Fruit fly (Drosophila melanogaster) whole organism, wandering third instar larva: ENCODE results near the gene dUTPase.

Source experiments
- Abd-B ChIP-seq: fragments of >200 bp; optimal IDR thresholded peaks from 2 replicates; lab custom pipeline; 2017; ENCODE audit warnings: missing biosample characterization, missing genetic modification characterization
- CG32264 ChIP-seq: fragments of 200-800 bp; sonication (Bioruptor generic); optimal IDR thresholded peaks from 2 replicates; lab custom pipeline; 2016; ENCODE audit warnings: missing biosample characterization, missing genetic modification characterization
- CG9705 ChIP-seq: fragments of 200-800 bp; sonication (Bioruptor generic); optimal IDR thresholded peaks from 2 replicates; lab custom pipeline; 2018; ENCODE audit warnings: missing biosample characterization, mild to moderate bottlenecking, missing genetic modification characterization
- CrebA ChIP-seq: fragments of 200-800 bp; sonication (Bioruptor generic); optimal IDR thresholded peaks from 2 replicates; lab custom pipeline; 2016; ENCODE audit warnings: missing biosample characterization, mild to moderate bottlenecking, missing genetic modification characterization, borderline replicate concordance
- Dfd ChIP-seq: fragments of >200 bp; optimal IDR thresholded peaks from 2 replicates; lab custom pipeline; 2017; ENCODE audit warnings: missing biosample characterization, missing genetic modification characterization
- Dif ChIP-seq: fragments of 200-275, 200-300 bp; sonication (Bioruptor generic); optimal IDR thresholded peaks from 2 replicates; lab custom pipeline; 2018; ENCODE audit warnings: missing biosample characterization, missing genetic modification characterization; ENCODE audit not compliant: partially characterized antibody
- GATAd ChIP-seq: sonication (Bioruptor generic); optimal IDR thresholded peaks from 2 replicates; lab custom pipeline; 2016; ENCODE audit warnings: missing biosample characterization, missing genetic modification characterization
- HLH106 ChIP-seq: fragments of 200-800 bp; optimal IDR thresholded peaks from 3 replicates; lab custom pipeline; 2019; ENCODE audit warnings: missing biosample characterization, mild to moderate bottlenecking, missing genetic modification characterization, moderate library complexity
- Hnf4 ChIP-seq: fragments of 200-800 bp; sonication (Bioruptor generic); optimal IDR thresholded peaks from 2 replicates; lab custom pipeline; 2016; ENCODE audit warnings: missing biosample characterization, mild to moderate bottlenecking, missing genetic modification characterization
- Hr78 ChIP-seq: fragments of >200 bp; optimal IDR thresholded peaks from 2 replicates; lab custom pipeline; 2017; ENCODE audit warnings: missing biosample characterization, missing genetic modification characterization
- Hr83 ChIP-seq: fragments of 200-300 bp; sonication (Bioruptor generic); optimal IDR thresholded peaks from 2 replicates; lab custom pipeline; 2016; ENCODE audit warnings: missing biosample characterization, mild to moderate bottlenecking, missing genetic modification characterization, moderate library complexity; ENCODE audit not compliant: poor library complexity, severe bottlenecking
- Jra ChIP-seq: sonication (Bioruptor generic); optimal IDR thresholded peaks from 2 replicates; lab custom pipeline; 2016; ENCODE audit warnings: missing biosample characterization, missing genetic modification characterization
- Mio ChIP-seq: sonication (Bioruptor generic); optimal IDR thresholded peaks from 2 replicates; lab custom pipeline; 2016; ENCODE audit warnings: missing biosample characterization, missing genetic modification characterization
- Myc ChIP-seq: fragments of >200 bp; optimal IDR thresholded peaks from 2 replicates; lab custom pipeline; 2017
- N ChIP-seq: fragments of >200 bp; optimal IDR thresholded peaks from 2 replicates; lab custom pipeline; 2018; ENCODE audit warnings: missing biosample characterization, missing external identifiers, missing genetic modification characterization
- OdsH ChIP-seq: fragments of 200-800 bp; sonication (Bioruptor generic); optimal IDR thresholded peaks from 2 replicates; lab custom pipeline; 2016; ENCODE audit warnings: missing biosample characterization, mild to moderate bottlenecking, missing genetic modification characterization
- Rel ChIP-seq, 2 experiments: fragments of 200-800 bp; sonication (Bioruptor generic) in 1 of 2; optimal IDR thresholded peaks; 2 replicates in 1 of 2; 3 replicates in 1 of 2; lab custom pipeline; 2016 to 2019; ENCODE audit warnings: mild to moderate bottlenecking in 2 of 2, missing biosample characterization in 2 of 2, missing genetic modification characterization in 2 of 2, moderate library complexity in 1 of 2
- Sp1 ChIP-seq: fragments of 200-800 bp; sonication (Bioruptor generic); optimal IDR thresholded peaks from 3 replicates; lab custom pipeline; 2019; ENCODE audit warnings: missing biosample characterization, mild to moderate bottlenecking, missing genetic modification characterization, moderate library complexity
- Vsx2 ChIP-seq: fragments of 200-300, 225-300 bp; sonication (Bioruptor generic); optimal IDR thresholded peaks from 2 replicates; lab custom pipeline; 2018; ENCODE audit warnings: missing biosample characterization, missing genetic modification characterization; ENCODE audit not compliant: partially characterized antibody
- br ChIP-seq: fragments of 200-800 bp; sonication (Bioruptor generic); optimal IDR thresholded peaks from 2 replicates; lab custom pipeline; 2016; ENCODE audit warnings: missing biosample characterization, missing genetic modification characterization
- brk ChIP-seq: fragments of 200-800 bp; sonication (Bioruptor generic); optimal IDR thresholded peaks from 2 replicates; lab custom pipeline; 2016; ENCODE audit warnings: missing biosample characterization, mild to moderate bottlenecking, missing genetic modification characterization
- dl ChIP-seq, 2 experiments: fragments of 175-275, 200-275 bp in 1 of 2; fragments of 200-275 bp in 1 of 2; sonication (Bioruptor generic); optimal IDR thresholded peaks; lab custom pipeline; 2018; ENCODE audit warnings: mild to moderate bottlenecking in 2 of 2, missing biosample characterization in 2 of 2, missing genetic modification characterization in 2 of 2, moderate library complexity in 2 of 2; ENCODE audit not compliant: partially characterized antibody in 2 of 2, insufficient read depth in 1 of 2
- dmrt93B ChIP-seq: fragments of 200-800 bp; sonication (Bioruptor generic); optimal IDR thresholded peaks from 2 replicates; lab custom pipeline; 2018; ENCODE audit warnings: missing biosample characterization, mild to moderate bottlenecking, missing genetic modification characterization
- dsf ChIP-seq: sonication (Bioruptor generic); optimal IDR thresholded peaks from 2 replicates; lab custom pipeline; 2016; ENCODE audit warnings: missing biosample characterization, missing genetic modification characterization, borderline replicate concordance
- ey ChIP-seq: fragments of 200-800 bp; sonication (Bioruptor generic); optimal IDR thresholded peaks from 2 replicates; lab custom pipeline; 2016; ENCODE audit warnings: missing biosample characterization, missing genetic modification characterization
- foxo ChIP-seq, 2 experiments: fragments of 200-800 bp; sonication (Bioruptor generic); optimal IDR thresholded peaks; 2 replicates in 1 of 2; 3 replicates in 1 of 2; lab custom pipeline; 2016 to 2017; ENCODE audit warnings: missing biosample characterization in 2 of 2, missing genetic modification characterization in 2 of 2
- fru ChIP-seq: fragments of 200-800 bp; sonication (Bioruptor generic); optimal IDR thresholded peaks from 3 replicates; lab custom pipeline; 2016; ENCODE audit warnings: missing biosample characterization, mild to moderate bottlenecking, missing genetic modification characterization
- h ChIP-seq: fragments of 200-800 bp; sonication (Bioruptor generic); optimal IDR thresholded peaks from 3 replicates; lab custom pipeline; 2016; ENCODE audit warnings: missing biosample characterization, mild to moderate bottlenecking, missing genetic modification characterization
- jim ChIP-seq: fragments of 175-275, 200-325 bp; sonication (Bioruptor generic); optimal IDR thresholded peaks from 2 replicates; lab custom pipeline; 2016; ENCODE audit warnings: missing biosample characterization, mild to moderate bottlenecking, missing genetic modification characterization
- lola ChIP-seq: fragments of >200 bp; optimal IDR thresholded peaks from 2 replicates; lab custom pipeline; 2017; ENCODE audit warnings: missing biosample characterization, missing genetic modification characterization
- pan ChIP-seq: fragments of >200 bp; optimal IDR thresholded peaks from 2 replicates; lab custom pipeline; 2017
- psq ChIP-seq: fragments of 200-800 bp; sonication (Bioruptor generic); optimal IDR thresholded peaks from 3 replicates; lab custom pipeline; 2017; ENCODE audit warnings: missing biosample characterization, mild to moderate bottlenecking, missing genetic modification characterization, moderate library complexity
- rgr ChIP-seq: fragments of 200-800 bp; sonication (Bioruptor generic); optimal IDR thresholded peaks from 3 replicates; lab custom pipeline; 2016; ENCODE audit warnings: missing biosample characterization, mild to moderate bottlenecking, missing genetic modification characterization
- sage ChIP-seq: fragments of 200-800 bp; sonication (Bioruptor generic); optimal IDR thresholded peaks from 2 replicates; lab custom pipeline; 2016; ENCODE audit warnings: missing biosample characterization, mild to moderate bottlenecking, missing genetic modification characterization
- sv ChIP-seq: fragments of 200-800 bp; sonication (Bioruptor generic); optimal IDR thresholded peaks from 3 replicates; lab custom pipeline; 2016; ENCODE audit warnings: missing biosample characterization, missing genetic modification characterization
- tai ChIP-seq: sonication (Bioruptor generic); optimal IDR thresholded peaks from 2 replicates; lab custom pipeline; 2016; ENCODE audit warnings: missing biosample characterization, missing genetic modification characterization
- usp ChIP-seq: fragments of >200 bp; optimal IDR thresholded peaks from 2 replicates; lab custom pipeline; 2017; ENCODE audit warnings: missing biosample characterization, missing genetic modification characterization
- woc ChIP-seq: sonication (Bioruptor generic); optimal IDR thresholded peaks from 2 replicates; lab custom pipeline; 2016; ENCODE audit warnings: missing biosample characterization, mild to moderate bottlenecking, missing genetic modification characterization

dUTPase gene

dm6 chr2L:10972224-10972623 is 38.9 kb upstream of the dUTPase start, which contains the start of gene CG16743:
Gene CG16743, plus strand, starts transcription at chr2L:10972280.
- TF ChIP-seq Mio (no peak), lola (GFP tag; lab: Kevin White, UChicago) (no peak), h (peak; percentile 79), OdsH (GFP tag; lab: Kevin White, UChicago) (peak; percentile 43), Jra (GFP tag; lab: Kevin White, UChicago) (no peak), Hnf4 (GFP tag; lab: Kevin White, UChicago) (peak; percentile 46), pan (lab: Kevin White, UChicago) (no peak), dsf (GFP tag; lab: Kevin White, UChicago) (no peak), HLH106 (tag; lab: Kevin White, UChicago) (peak; percentile 72), rgr (GFP tag; lab: Kevin White, UChicago) (peak; percentile 80), Sp1 (GFP tag; lab: Kevin White, UChicago) (peak; percentile 62), Dfd (no peak), foxo (GFP tag; optimal IDR thresholded peaks at IDR 0.05; lab: Kevin White, UChicago) (peak in 1 of 2 experiments; percentile 70), GATAd (GFP tag; lab: Kevin White, UChicago) (no peak), Myc (lab: Kevin White, UChicago) (no peak), fru (GFP tag; lab: Kevin White, UChicago) (peak; percentile 77), tai (GFP tag; lab: Kevin White, UChicago) (no peak), CrebA (GFP tag; lab: Kevin White, UChicago) (no peak), Hr78 (no peak), br (no peak), Abd-B (GFP tag; lab: Kevin White, UChicago) (no peak), CG32264 (GFP tag; lab: Kevin White, UChicago) (peak; percentile 24), CG9705 (no peak), Vsx2 (GFP tag; lab: Kevin White, UChicago) (no peak), Rel (GFP tag; optimal IDR thresholded peaks at IDR 0.05; lab: Kevin White, UChicago) (no peak), Rel (tag; optimal IDR thresholded peaks at IDR 0.05; lab: Kevin White, UChicago) (no peak), sv (GFP tag; lab: Kevin White, UChicago) (no peak), usp (GFP tag; lab: Kevin White, UChicago) (no peak), woc (GFP tag; lab: Kevin White, UChicago) (no peak), N (no peak), psq (GFP tag; lab: Kevin White, UChicago) (peak; percentile 54), Dif (GFP tag; lab: Kevin White, UChicago) (no peak), sage (no peak), ey (GFP tag; lab: Kevin White, UChicago) (peak; percentile 77), dl (GFP tag; optimal IDR thresholded peaks at IDR 0.05; lab: Kevin White, UChicago; ENCODE audit: insufficient read depth in 1 of 2, partially characterized antibody in 2 of 2) (no peak), jim (no peak), brk (GFP tag; lab: Kevin White, UChicago) (no peak), Hr83 (no peak), dmrt93B (GFP tag; lab: Kevin White, UChicago) (no peak)

dm6 chr2L:10974638-10975037 is 36.5 kb upstream of the dUTPase start:
- TF ChIP-seq lola (GFP tag; lab: Kevin White, UChicago) (no peak), h (no peak), woc (GFP tag; lab: Kevin White, UChicago) (no peak), sv (GFP tag; lab: Kevin White, UChicago) (no peak), ey (GFP tag; lab: Kevin White, UChicago) (no peak), Dif (GFP tag; lab: Kevin White, UChicago) (no peak), pan (lab: Kevin White, UChicago) (no peak), brk (GFP tag; lab: Kevin White, UChicago) (no peak), Abd-B (GFP tag; lab: Kevin White, UChicago) (no peak), dl (GFP tag; optimal IDR thresholded peaks at IDR 0.05; lab: Kevin White, UChicago; ENCODE audit: insufficient read depth in 1 of 2, partially characterized antibody in 2 of 2) (no peak), Myc (lab: Kevin White, UChicago) (no peak), jim (no peak), psq (GFP tag; lab: Kevin White, UChicago) (no peak), rgr (GFP tag; lab: Kevin White, UChicago) (no peak), Vsx2 (GFP tag; lab: Kevin White, UChicago) (no peak), Hnf4 (GFP tag; lab: Kevin White, UChicago) (no peak), GATAd (GFP tag; lab: Kevin White, UChicago) (no peak), OdsH (GFP tag; lab: Kevin White, UChicago) (no peak)
